Worm (Caenorhabditis elegans) whole organism, mixed stage, embryonic: ENCODE results near the gene F18C5.10.

Source experiments
- ces-1 ChIP-seq: fragments of 150-350 bp; optimal IDR thresholded peaks from 2 replicates; lab custom pipeline; 2014; ENCODE audit warnings: missing biosample characterization, missing genetic modification reagents, missing genetic modification characterization
- mep-1 ChIP-seq: fragments of 150-350 bp; optimal IDR thresholded peaks from 2 replicates; lab custom pipeline; 2017; ENCODE audit warnings: missing biosample characterization, missing genetic modification reagents, missing genetic modification characterization, inconsistent platforms

DNA sequence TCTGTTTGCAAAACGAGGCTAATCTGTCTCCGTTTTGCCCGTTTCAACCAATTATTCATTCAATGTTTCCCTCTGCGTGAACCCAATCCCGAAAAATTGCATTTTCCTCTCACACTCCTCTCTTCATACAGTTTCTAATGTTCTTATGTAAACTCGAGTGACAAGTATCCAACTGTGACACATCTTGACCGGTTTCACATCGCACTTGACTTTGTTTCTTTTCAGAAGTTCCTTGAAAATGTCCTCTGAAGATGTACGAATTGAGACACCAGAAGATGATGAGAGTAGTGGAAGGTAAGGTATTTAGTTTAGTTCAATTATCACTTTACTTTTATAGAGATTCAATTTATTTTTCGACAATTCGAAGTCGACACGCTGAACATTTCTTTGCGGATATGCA is 29.3 kb downstream of the F18C5.10 start, which contains the start of gene abcx-1:
- TF ChIP-seq mep-1 (tag; lab: Kevin White, UChicago) (no peak), ces-1 (GFP tag; lab: Kevin White, UChicago) (no peak)
